Worm (Caenorhabditis elegans) whole organism, L1 larva: ENCODE data around the gene F26F12.4.

Experiments
- jun-1 ChIP-seq: fragments of 150-350 bp; optimal IDR thresholded peaks from 2 replicates; lab custom pipeline; 2014; ENCODE audit warnings: missing biosample characterization, missing genetic modification reagents, missing genetic modification characterization
- unc-86 ChIP-seq: sonication (generic microtip); optimal IDR thresholded peaks from 2 replicates; lab custom pipeline; 2016; ENCODE audit warnings: missing genetic modification characterization, missing compliant biosample characterization

DNA sequence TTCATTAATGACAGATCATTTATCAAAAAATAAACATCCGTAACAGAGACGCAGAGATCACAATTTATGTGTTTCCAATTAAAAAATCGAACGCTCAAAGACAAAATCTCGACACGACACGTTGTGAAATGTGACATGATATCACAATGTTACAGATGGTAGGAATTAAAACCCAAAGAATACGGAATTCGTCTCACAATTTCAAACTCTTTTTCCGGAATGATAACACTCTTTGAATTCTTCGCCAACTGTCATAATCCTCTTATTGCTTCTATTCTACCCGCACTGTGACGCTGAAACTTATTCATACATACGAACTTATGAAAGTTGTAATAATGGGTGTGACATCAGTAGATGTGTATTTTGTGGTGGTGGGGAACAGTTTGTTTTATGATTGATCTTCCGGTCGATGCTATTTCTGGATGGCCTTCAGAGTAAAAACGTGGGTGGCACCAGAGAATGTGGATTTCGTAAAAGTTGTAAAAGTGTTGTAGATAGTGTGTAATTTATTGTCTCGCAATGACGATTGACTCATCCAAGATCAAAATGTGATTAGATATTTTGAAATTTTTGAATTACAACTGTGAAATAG lies 52.6 kb downstream of the F26F12.4 start:
- TF ChIP-seq jun-1 (no peak), unc-86 (tag; lab: Kevin White, UChicago) (no peak)
